Worm (Caenorhabditis elegans): ENCODE data around the gene T12C9.7.

DNA sequence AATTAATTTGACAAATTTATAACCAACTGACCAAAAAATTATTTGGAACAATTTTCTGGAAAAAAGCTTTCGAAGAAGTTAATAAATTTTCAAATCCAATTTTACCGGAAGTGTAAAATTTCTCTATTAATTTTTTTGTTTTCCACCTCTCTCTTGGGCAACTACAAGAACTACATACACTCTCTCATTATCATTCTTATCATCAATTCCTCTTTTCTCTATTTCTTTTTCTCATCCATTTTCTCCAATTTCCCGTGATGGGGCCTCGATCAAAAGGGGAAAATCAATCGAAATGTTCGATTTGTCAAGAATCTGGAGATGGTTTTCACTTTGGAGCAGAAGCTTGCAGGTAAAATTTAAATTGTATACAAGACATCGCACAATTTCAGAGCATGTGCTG lies 27.6 kb downstream of the T12C9.7 start, which contains the start of gene nhr-109:
- no peak for TF ChIP-seq Y5F2A.4 (GFP tag; optimal IDR thresholded peaks at IDR 0.05)
- no peak for TF ChIP-seq ztf-11 (tag; optimal IDR thresholded peaks at IDR 0.05)
- no peak for TF ChIP-seq R02D3.7 (tag; optimal IDR thresholded peaks at IDR 0.05)
